Worm (Caenorhabditis elegans) whole organism, mixed stage, embryonic: ENCODE data around the gene erfa-3.

Experiments used
- bed-3 ChIP-seq: fragments of 200-800 bp; sonication (Bioruptor generic); optimal IDR thresholded peaks from 3 replicates; lab custom pipeline; 2018; ENCODE audit warnings: mild to moderate bottlenecking, missing genetic modification characterization, moderate library complexity, missing compliant biosample characterization
- ces-1 ChIP-seq: fragments of 150-350 bp; optimal IDR thresholded peaks from 2 replicates; lab custom pipeline; 2014; ENCODE audit warnings: missing biosample characterization, missing genetic modification reagents, missing genetic modification characterization
- elt-1 ChIP-seq: sonication (generic microtip); optimal IDR thresholded peaks from 2 replicates; lab custom pipeline; 2017; ENCODE audit warnings: missing genetic modification characterization, mild to moderate bottlenecking, missing compliant biosample characterization, antibody characterized with exemption, moderate library complexity, borderline replicate concordance; ENCODE audit not compliant: insufficient read depth
- flh-1 ChIP-seq: fragments of 200-800 bp; sonication (Bioruptor generic); optimal IDR thresholded peaks from 2 replicates; lab custom pipeline; 2018; ENCODE audit warnings: mild to moderate bottlenecking, missing genetic modification characterization, moderate library complexity, missing compliant biosample characterization
- lin-32 ChIP-seq: fragments of 200-800 bp; sonication (Bioruptor generic); optimal IDR thresholded peaks from 2 replicates; lab custom pipeline; 2018; ENCODE audit warnings: mild to moderate bottlenecking, missing genetic modification characterization, missing compliant biosample characterization
- lsy-2 ChIP-seq: fragments of 150-350 bp; optimal IDR thresholded peaks from 2 replicates; lab custom pipeline; 2014; ENCODE audit warnings: missing biosample characterization, missing genetic modification characterization
- nhr-12 ChIP-seq: fragments of 150-350 bp; optimal IDR thresholded peaks from 2 replicates; lab custom pipeline; 2014; ENCODE audit warnings: missing biosample characterization, missing genetic modification characterization
- nhr-76 ChIP-seq: sonication (generic microtip); optimal IDR thresholded peaks from 2 replicates; lab custom pipeline; 2017; ENCODE audit warnings: missing biosample characterization, missing genetic modification characterization
- snpc-4 ChIP-seq: fragments of 150-350 bp; optimal IDR thresholded peaks from 2 replicates; lab custom pipeline; 2014; ENCODE audit warnings: missing biosample characterization, missing genetic modification characterization
- unc-39 ChIP-seq: fragments of 150-350 bp; optimal IDR thresholded peaks from 2 replicates; lab custom pipeline; 2014; ENCODE audit warnings: missing biosample characterization, missing genetic modification characterization
- unc-62 ChIP-seq: fragments of 150-350 bp; optimal IDR thresholded peaks from 2 replicates; lab custom pipeline; 2014; ENCODE audit warnings: missing biosample characterization, missing genetic modification reagents, missing genetic modification characterization
- ztf-11 ChIP-seq: fragments of 150-350 bp; optimal IDR thresholded peaks from 2 replicates; lab custom pipeline; 2014; ENCODE audit warnings: missing biosample characterization, missing genetic modification characterization

ce11 chrV:11076028-11076402 lies 36.9 kb downstream of the erfa-3 start:
- TF ChIP-seq flh-1 (GFP tag; lab: Kevin White, UChicago) (no peak), unc-62 (no peak), ces-1 (GFP tag; lab: Kevin White, UChicago) (no peak), snpc-4 (tag; lab: Kevin White, UChicago) (no peak), lsy-2 (tag; lab: Kevin White, UChicago) (no peak), lin-32 (GFP tag; lab: Kevin White, UChicago) (no peak), bed-3 (GFP tag; lab: Kevin White, UChicago) (no peak), ztf-11 (tag; lab: Kevin White, UChicago) (no peak), elt-1 (no peak), nhr-76 (tag; lab: Kevin White, UChicago) (no peak), unc-39 (tag; lab: Kevin White, UChicago) (no peak), nhr-12 (tag; lab: Kevin White, UChicago) (no peak)
